Worm (Caenorhabditis elegans) whole organism, L4/young adult: ENCODE results near the gene lys-2.

ENCODE experiments used
- W03F9.2 ChIP-seq: fragments of 150-350 bp; optimal IDR thresholded peaks from 2 replicates; lab custom pipeline; 2014; ENCODE audit warnings: missing biosample characterization, missing genetic modification characterization
- dao-5 ChIP-seq: sonication (generic microtip); optimal IDR thresholded peaks from 2 replicates; lab custom pipeline; 2016; ENCODE audit warnings: missing genotype, missing genetic modification characterization, moderate library complexity, missing compliant biosample characterization
- him-1 ChIP-seq: sonication (generic microtip); optimal IDR thresholded peaks from 2 replicates; lab custom pipeline; 2016; ENCODE audit warnings: missing genotype, missing genetic modification reagents, missing genetic modification characterization, missing compliant biosample characterization

DNA sequence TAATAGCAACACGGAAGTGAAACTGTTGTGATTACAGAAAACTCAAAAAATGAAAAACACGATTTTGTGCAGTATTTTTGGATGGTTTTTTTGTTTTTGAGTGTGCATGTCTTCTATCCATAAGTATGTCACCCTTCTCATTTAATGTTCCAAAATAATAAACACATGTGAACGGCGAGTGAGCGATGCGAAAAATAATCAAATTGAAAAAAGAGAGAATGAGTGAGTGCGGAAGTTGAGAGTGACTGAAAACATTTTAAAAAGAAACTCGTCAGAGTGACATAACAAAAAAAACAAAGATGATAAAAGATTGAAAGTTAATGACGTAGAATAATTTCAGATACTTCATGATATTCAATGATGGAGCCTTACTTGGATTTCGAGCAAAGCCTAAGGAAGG lies 31.8 kb downstream of the lys-2 start:
- TF ChIP-seq dao-5 (tag; lab: Kevin White, UChicago), result no peak
- no peak for TF ChIP-seq W03F9.2 (tag; lab: Kevin White, UChicago)
- TF ChIP-seq him-1 (tag; lab: Kevin White, UChicago), result no peak
